Fruit fly (Drosophila melanogaster) Kc167 (cell line): Measurements from ENCODE around the gene Or1a.

Experiments
- Myc ChIP-seq: fragments of >200 bp; optimal IDR thresholded peaks from 2 replicates; lab custom pipeline; 2017; ENCODE audit warnings: missing external identifiers
- Sin3A ChIP-seq: fragments of >200 bp; optimal IDR thresholded peaks from 2 replicates; lab custom pipeline; 2018; ENCODE audit warnings: missing external identifiers
- h ChIP-seq: fragments of >200 bp; optimal IDR thresholded peaks from 3 replicates; lab custom pipeline; 2018; ENCODE audit warnings: missing external identifiers
- insv ChIP-seq: fragments of >200 bp; optimal IDR thresholded peaks from 3 replicates; lab custom pipeline; 2018; ENCODE audit warnings: missing external identifiers
- psq ChIP-seq: fragments of >200 bp; optimal IDR thresholded peaks from 2 replicates; lab custom pipeline; 2017; ENCODE audit warnings: missing external identifiers
- ttk ChIP-seq: sonication (Bioruptor generic); optimal IDR thresholded peaks from 2 replicates; lab custom pipeline; 2017; ENCODE audit warnings: missing external identifiers

DNA sequence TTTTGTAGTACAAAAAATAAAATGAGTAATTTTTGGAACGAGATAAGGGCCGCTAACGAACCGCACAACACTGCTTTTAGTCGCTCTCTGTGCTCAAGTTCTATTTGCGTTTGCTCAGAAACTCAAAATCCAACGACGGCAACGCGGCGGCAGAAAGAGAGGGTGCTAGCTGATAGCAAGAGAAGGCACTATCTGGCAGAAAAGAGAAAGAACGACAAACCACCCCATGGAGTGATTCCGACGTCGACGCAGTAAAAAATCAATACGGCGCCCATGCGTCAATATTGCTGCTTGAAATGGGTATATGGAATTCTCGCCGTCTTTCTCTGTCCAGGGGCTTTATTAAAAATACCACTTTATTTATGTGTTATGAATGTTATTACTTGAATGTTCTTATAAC, 38.9 kb upstream of the Or1a start:
- TF ChIP-seq insv (lab: Kevin White, UChicago) (no peak), h (lab: Kevin White, UChicago) (no peak), psq (lab: Kevin White, UChicago) (no peak), Myc (no peak), ttk (lab: Kevin White, UChicago) (no peak), Sin3A (lab: Kevin White, UChicago) (no peak)
